Fruit fly (Drosophila melanogaster) whole organism: ENCODE results near the gene CG15152.

Source experiments
- CG8478 ChIP-seq: fragments of >200 bp; optimal IDR thresholded peaks from 2 replicates; lab custom pipeline; 2018; ENCODE audit warnings: inconsistent platforms
- Dll ChIP-seq: fragments of >200 bp; optimal IDR thresholded peaks from 2 replicates; lab custom pipeline; 2017
- EcR ChIP-seq, 2 experiments: fragments of >200 bp; optimal IDR thresholded peaks; 2 replicates each; lab custom pipeline; 2017; ENCODE audit warnings: missing biosample characterization in 2 of 2, missing genetic modification characterization in 2 of 2, missing genetic modification reagents in 2 of 2
- pan ChIP-seq: fragments of >200 bp; optimal IDR thresholded peaks from 2 replicates; lab custom pipeline; 2017
- psq ChIP-seq: fragments of >200 bp; optimal IDR thresholded peaks from 2 replicates; lab custom pipeline; 2017
- usp ChIP-seq: fragments of >200 bp; optimal IDR thresholded peaks from 2 replicates; lab custom pipeline; 2017; ENCODE audit warnings: missing biosample characterization, missing genetic modification characterization, mixed read lengths

The CG15152 gene

DNA sequence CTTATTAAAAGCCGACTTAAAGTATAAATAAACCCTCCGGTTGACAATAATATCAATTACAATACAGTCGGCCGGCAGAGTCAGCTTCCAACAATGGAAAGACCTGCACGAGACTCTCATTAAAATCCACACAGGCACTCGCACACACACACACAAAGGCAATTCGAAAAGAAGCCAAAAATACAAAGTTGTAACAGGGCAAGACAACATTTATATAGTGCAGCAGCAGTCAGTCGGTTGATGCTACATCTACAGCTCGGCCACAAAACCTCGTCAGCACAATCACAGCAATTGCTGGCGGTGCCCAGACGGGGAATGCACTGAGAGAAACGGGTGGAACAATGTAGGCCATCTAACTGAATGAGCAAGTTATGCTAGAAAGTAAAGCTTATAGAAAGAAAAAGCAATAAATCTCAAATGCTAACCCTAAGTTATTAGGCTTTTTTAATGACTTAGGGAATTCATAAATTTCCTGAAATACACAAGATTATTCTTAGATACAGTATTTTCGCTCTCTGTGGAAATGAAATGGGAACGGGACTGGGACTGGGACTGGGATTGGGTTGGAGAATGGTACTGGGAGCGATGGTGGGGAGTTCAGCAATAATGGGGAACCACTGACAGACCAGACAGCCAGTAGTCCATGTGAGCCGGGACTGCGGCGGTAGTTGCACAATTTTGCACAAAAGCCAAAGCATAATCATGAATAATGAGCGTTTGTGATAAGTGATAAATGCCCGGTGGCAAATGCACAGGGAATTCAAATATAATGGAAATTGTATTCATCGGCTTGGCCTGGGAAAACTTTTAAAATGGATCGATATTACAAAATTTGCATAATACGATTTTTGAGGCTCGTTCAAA lies 7.3 kb downstream of the CG15152 start:
- TF ChIP-seq Dll (lab: Kevin White, UChicago), result no peak
- TF ChIP-seq psq (lab: Kevin White, UChicago), result no peak
- TF ChIP-seq EcR (GFP tag; optimal IDR thresholded peaks at IDR 0.05; lab: Kevin White, UChicago), result no peak
- TF ChIP-seq usp (GFP tag; lab: Kevin White, UChicago), result no peak
- no peak for TF ChIP-seq CG8478
- TF ChIP-seq pan (lab: Kevin White, UChicago), result no peak

DNA sequence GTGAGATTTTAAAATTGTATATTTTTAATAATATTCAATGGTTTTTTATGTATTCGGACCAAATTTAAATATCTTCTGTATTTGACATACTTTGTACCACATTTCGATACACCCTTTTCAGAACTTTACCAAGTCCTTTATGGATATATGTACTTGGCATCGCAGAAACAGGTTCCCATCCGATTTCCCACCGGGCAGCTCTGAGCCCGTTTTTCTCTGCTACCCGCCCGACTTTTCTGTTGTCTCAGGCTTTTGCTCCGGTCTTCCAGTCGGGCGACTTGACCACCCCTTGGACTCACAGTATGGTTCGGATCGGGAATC lies 7.8 kb downstream of the CG15152 start:
- no peak for TF ChIP-seq EcR (GFP tag; optimal IDR thresholded peaks at IDR 0.05; lab: Kevin White, UChicago)
- no peak for TF ChIP-seq usp (GFP tag; lab: Kevin White, UChicago)

DNA sequence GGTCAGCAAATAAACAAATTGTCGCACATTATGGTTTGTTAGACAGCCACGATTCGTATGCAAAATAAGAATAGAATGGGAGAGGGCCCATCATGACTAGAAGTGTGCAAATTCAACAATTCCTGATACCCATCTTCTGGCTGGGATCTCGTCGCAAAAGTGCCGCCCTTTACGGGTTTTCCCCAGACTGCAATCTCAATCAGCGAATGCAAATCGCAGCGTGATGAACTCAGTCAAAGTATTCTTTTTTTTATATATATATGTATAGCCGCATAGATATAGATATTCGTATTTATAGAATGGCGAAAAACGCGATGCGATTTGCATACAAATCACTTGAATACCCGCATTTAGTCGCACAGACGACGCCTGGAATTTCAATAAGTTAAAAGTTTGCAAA lies 8.6 kb downstream of the CG15152 start:
- TF ChIP-seq Dll (lab: Kevin White, UChicago), result no peak
- TF ChIP-seq pan (lab: Kevin White, UChicago), result no peak
- no peak for TF ChIP-seq psq (lab: Kevin White, UChicago)
- TF ChIP-seq usp (GFP tag; lab: Kevin White, UChicago), result no peak

DNA sequence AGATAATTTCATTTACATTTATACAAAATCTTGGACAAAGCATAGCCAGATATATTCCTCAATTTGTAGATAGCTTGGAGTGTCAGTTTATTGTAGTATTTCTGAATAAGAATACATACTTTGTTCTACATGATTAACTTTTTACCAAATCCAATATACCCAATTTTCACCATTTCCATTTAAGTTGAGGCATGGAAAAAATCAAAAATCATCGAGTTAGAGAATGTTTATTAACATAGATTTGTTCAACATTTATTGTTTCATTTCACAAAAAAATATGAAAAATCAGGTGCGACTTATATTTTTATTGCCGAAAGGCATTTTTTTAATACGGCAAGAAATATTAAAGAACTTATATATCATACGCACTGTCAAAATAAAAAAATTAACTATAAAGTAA lies 11.3 kb downstream of the CG15152 start, which contains the start of gene Grl36b:
TSS of gene Grl36b (minus strand) at position 101 of the 400 bp plus-strand sequence.
- no peak for TF ChIP-seq EcR (GFP tag; optimal IDR thresholded peaks at IDR 0.05; lab: Kevin White, UChicago)
- no peak for TF ChIP-seq pan (lab: Kevin White, UChicago)
- TF ChIP-seq psq (lab: Kevin White, UChicago), result no peak
- TF ChIP-seq CG8478, result no peak
- TF ChIP-seq Dll (lab: Kevin White, UChicago), result no peak

DNA sequence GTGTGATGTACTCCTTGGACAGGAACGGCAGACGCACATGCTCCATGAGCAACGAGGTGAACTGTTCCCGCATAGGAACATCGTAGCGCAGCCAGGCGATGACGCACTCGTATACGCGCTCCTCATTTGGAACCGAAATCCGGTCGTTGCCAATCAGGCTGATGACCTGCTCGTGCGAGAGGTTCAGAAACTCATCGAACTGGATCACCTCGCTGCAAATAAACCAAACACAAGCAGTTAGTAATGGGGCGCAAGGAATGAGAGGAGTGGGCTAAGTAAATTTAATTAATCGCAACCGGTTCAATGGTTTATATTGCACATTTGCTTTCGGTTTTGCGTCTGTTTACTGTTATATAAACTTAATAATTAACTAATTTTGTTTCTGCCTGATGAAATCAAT lies 20.3 kb downstream of the CG15152 start:
- TF ChIP-seq EcR (GFP tag; optimal IDR thresholded peaks at IDR 0.05; lab: Kevin White, UChicago), result no peak
- no peak for TF ChIP-seq CG8478
- TF ChIP-seq usp (GFP tag; lab: Kevin White, UChicago), result no peak
- no peak for TF ChIP-seq Dll (lab: Kevin White, UChicago)
- TF ChIP-seq pan (lab: Kevin White, UChicago), result no peak
- no peak for TF ChIP-seq psq (lab: Kevin White, UChicago)

DNA sequence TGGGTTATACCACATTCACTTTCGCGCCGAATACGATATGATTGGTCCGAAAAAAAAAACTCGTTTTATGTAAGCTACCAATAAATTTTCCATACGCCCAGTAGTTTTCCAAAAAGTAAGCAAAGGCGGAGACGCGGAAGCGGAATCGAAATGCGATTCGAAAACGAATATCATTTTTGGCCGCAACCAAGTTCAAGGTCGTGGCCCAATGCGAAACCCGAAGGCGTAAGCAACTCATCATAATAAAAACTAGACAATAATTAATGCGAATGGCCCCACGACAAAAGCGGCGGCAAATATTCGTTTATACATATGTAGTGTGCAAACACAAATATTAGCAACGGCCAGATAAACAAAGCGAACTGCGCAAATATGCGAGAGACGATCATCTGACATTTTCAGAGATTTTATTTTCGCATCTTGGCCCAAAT lies 22.1 kb downstream of the CG15152 start:
- TF ChIP-seq Dll (lab: Kevin White, UChicago) (no peak), usp (GFP tag; lab: Kevin White, UChicago) (no peak), EcR (GFP tag; optimal IDR thresholded peaks at IDR 0.05; lab: Kevin White, UChicago) (no peak), psq (lab: Kevin White, UChicago) (no peak), CG8478 (no peak), pan (lab: Kevin White, UChicago) (no peak)

DNA sequence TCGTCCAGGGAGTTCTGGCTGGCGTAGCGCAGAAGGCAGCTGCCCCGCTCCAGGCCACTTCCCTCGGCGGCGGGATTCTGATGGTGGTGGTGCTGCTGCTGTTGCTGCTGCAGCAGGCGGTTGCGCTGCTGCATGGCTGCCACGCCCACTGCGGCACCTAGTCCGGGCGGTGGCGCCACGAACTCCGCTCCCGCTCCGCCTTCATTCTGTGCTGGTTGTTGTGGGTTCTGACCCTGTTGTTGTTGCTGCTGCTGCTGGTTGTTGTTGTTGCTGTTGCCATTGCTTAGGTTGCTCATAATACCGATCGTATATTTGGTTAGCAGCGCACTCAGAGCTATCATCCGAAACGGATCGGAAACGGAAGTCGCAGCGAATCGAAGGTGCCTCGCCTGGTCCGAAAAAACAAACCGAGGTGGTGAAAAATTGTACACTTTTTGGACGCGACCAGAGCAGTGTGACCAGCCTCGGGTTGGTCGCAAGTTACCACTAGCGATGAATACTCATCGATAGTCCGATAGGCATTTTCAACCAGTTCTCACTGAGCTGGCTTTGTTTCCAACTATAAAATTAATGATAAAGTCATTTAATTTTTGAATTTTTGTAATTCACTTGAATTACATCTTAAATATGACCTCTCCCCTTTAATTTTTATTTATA lies 23.4 kb downstream of the CG15152 start, which contains the start of gene kel:
TSS of gene kel (minus strand) at position 493 of the 657 bp plus-strand sequence.
- TF ChIP-seq usp (GFP tag; lab: Kevin White, UChicago) (no peak), CG8478 (no peak), Dll (lab: Kevin White, UChicago) (no peak), psq (lab: Kevin White, UChicago) (no peak), EcR (GFP tag; optimal IDR thresholded peaks at IDR 0.05; lab: Kevin White, UChicago) (no peak), pan (lab: Kevin White, UChicago) (no peak)

DNA sequence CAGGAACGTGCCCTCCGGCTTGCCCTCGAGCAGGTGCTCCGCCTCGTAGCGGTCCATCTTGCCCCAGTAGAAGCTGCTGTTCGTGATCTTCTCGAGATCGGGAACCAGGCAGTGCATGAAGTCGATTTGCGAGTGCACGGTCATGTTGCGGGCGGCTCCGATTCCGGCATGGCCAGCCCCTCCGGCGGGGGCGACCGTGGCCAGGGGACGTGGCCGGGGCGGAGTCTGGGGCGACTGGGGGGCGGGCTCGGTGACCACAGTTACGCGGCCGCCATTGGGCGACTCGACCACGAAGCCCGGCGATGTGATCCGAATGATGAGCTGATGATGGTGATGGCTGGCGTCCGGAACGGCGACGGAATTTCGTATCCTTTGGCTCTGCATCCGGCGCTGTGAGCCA lies 26.2 kb downstream of the CG15152 start:
- TF ChIP-seq usp (GFP tag; lab: Kevin White, UChicago) (no peak), Dll (lab: Kevin White, UChicago) (no peak), CG8478 (no peak), pan (lab: Kevin White, UChicago) (no peak), EcR (GFP tag; optimal IDR thresholded peaks at IDR 0.05; lab: Kevin White, UChicago) (no peak), psq (lab: Kevin White, UChicago) (no peak)

DNA sequence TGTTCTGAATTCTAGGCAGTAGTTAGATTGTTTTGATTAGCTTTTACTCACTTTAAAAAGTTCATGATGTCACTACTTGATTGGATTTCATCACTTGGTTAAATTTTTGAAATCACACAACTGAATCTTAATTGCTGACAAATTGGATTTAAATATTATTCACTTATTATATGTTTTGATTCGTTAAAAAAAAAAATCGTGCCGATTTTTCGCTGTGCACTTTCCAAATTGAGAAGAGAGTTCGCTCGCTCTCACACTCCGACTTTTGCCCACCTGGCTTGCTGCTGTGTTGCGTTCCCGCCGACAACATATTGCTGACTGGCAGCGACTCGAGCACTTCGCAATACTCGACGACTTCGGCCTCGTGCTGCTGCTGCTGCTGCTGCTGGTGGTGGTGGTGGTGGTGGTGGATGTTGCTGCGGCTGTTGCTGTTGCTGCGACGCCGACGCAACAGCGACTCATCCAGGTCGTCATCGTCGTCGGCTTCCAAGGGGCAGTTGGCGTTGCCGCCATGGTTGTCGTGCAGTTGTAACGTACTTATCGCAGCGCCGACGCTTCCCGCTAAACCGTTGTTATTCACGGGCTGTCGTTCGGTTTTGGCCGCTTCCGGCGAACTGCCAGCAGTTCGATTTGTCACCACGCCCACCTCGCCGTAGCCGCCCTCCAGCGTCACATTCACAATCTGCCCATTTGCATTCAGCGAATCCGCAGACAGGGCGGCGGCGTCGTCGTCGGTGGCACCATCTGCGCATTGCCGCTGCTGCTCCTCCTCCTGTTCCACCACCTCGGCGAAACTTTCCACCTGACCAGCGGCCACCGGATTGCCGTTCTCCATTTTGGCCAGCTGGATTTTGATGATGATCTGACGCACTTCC lies 27.4 kb downstream of the CG15152 start:
- TF ChIP-seq pan (lab: Kevin White, UChicago) (no peak), Dll (lab: Kevin White, UChicago) (no peak), EcR (GFP tag; optimal IDR thresholded peaks at IDR 0.05; lab: Kevin White, UChicago) (no peak), usp (GFP tag; lab: Kevin White, UChicago) (no peak), psq (lab: Kevin White, UChicago) (no peak), CG8478 (no peak)

DNA sequence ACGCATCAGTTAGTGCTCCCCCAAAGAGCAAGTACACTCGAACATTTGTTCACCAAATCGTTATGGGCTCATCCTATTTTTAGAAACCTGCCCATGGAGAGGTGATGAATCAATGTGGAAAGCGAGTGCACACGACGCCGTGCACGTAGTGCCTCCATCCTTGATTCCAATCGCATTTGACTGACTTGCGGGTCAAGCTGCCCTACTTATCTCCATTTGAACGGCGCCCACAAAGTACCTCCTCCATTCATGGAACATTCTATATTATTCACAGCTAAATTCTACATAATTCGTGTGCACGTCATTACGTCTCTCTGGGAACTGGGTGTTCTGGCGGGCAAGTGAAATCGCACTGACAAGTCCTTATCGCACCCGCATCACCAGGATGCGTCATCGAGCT lies 28.8 kb downstream of the CG15152 start:
- TF ChIP-seq pan (lab: Kevin White, UChicago), result no peak
- no peak for TF ChIP-seq psq (lab: Kevin White, UChicago)
- TF ChIP-seq Dll (lab: Kevin White, UChicago), result no peak
- no peak for TF ChIP-seq CG8478
- no peak for TF ChIP-seq EcR (GFP tag; optimal IDR thresholded peaks at IDR 0.05; lab: Kevin White, UChicago)
- TF ChIP-seq usp (GFP tag; lab: Kevin White, UChicago), result no peak

DNA sequence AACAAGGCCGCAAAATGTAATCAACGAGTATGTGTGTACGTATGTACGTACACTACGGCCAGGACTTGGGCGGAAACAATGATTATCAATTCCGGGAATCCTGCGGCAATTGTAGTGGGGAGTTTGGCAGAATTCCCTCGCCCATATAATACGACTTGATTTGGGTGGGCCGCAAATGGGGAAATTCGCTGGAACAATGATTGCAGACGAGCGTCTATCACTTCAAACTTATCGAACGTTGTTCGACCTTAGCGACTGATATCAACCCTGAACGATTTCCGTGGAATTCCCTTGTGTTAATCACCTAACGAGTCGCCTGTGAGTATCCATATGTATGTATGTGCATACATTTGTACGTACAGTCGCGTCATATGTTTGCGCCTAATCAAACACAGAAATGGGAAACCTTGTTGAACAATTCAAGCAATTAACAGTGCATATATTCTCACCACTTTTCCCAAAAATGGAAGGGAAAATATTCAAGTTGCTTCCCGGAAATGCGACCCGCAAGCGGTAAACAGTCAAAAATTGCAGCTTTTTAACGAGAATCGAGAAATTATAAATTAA lies 30.0 kb downstream of the CG15152 start:
- TF ChIP-seq Dll (lab: Kevin White, UChicago), result no peak
- TF ChIP-seq psq (lab: Kevin White, UChicago), result no peak
- TF ChIP-seq pan (lab: Kevin White, UChicago), result no peak
- TF ChIP-seq usp (GFP tag; lab: Kevin White, UChicago), result no peak
- TF ChIP-seq CG8478, result no peak
